Fruit fly (Drosophila melanogaster) whole organism, embryonic: ENCODE data around the gene CG7656.

Experiments
- Awh ChIP-seq: fragments of 200-800 bp; sonication (Bioruptor generic); IDR thresholded peaks from 2 replicates; pipeline ENCODE4, ENCODE4 v1.3.6; 2022; ENCODE audit warnings: missing biosample characterization, missing genetic modification characterization
- C15 ChIP-seq: fragments of 200-800 bp; sonication (Bioruptor generic); IDR thresholded peaks from 3 replicates; pipeline ENCODE4 v1.3.6; 2022; ENCODE audit warnings: missing biosample characterization, missing genetic modification characterization
- CG10366 ChIP-seq: fragments of 200-800 bp; sonication (Bioruptor generic); IDR thresholded peaks from 2 replicates; pipeline ENCODE4 v1.3.6; 2022; ENCODE audit warnings: missing biosample characterization, missing genetic modification characterization
- CG10462 ChIP-seq: fragments of 200-800 bp; sonication (Bioruptor generic); optimal IDR thresholded peaks from 2 replicates; lab custom pipeline; 2016; ENCODE audit warnings: missing biosample characterization, missing genetic modification characterization
- CG11456 ChIP-seq: fragments of 200-800 bp; sonication (Bioruptor generic); IDR thresholded peaks from 3 replicates; pipeline ENCODE4 v1.3.6; 2022; ENCODE audit warnings: missing biosample characterization, missing genetic modification characterization
- CG11560 ChIP-seq: fragments of 200-800 bp; sonication (Bioruptor generic); IDR thresholded peaks from 3 replicates; pipeline ENCODE4 v1.3.6; 2022; ENCODE audit warnings: missing biosample characterization, missing genetic modification characterization
- CG13296 ChIP-seq: fragments of 200-800 bp; sonication (Bioruptor generic); optimal IDR thresholded peaks from 3 replicates; lab custom pipeline; 2018; ENCODE audit warnings: missing biosample characterization, mild to moderate bottlenecking, missing genetic modification characterization
- CG13894 ChIP-seq: fragments of 200-800 bp; sonication (Bioruptor generic); optimal IDR thresholded peaks from 3 replicates; lab custom pipeline; 2018; ENCODE audit warnings: missing biosample characterization, mild to moderate bottlenecking, missing genetic modification characterization, moderate library complexity
- CG15696 ChIP-seq: fragments of 200-800 bp; sonication (Bioruptor generic); optimal IDR thresholded peaks from 2 replicates; lab custom pipeline; 2019; ENCODE audit warnings: missing biosample characterization, mild to moderate bottlenecking, missing genetic modification characterization, moderate library complexity
- CG18262 ChIP-seq: fragments of 200-800 bp; optimal IDR thresholded peaks from 3 replicates; lab custom pipeline; 2019; ENCODE audit warnings: missing biosample characterization, mild to moderate bottlenecking, missing genetic modification characterization, moderate library complexity
- CG18619 ChIP-seq: fragments of 200-800 bp; sonication (Bioruptor generic); optimal IDR thresholded peaks from 3 replicates; lab custom pipeline; 2017; ENCODE audit warnings: missing biosample characterization, mild to moderate bottlenecking, missing genetic modification characterization
- CG2202 ChIP-seq: fragments of 200-800 bp; sonication (Bioruptor generic); optimal IDR thresholded peaks from 2 replicates; lab custom pipeline; 2018; ENCODE audit warnings: missing biosample characterization, mild to moderate bottlenecking, missing genetic modification characterization
- CG31224 ChIP-seq: fragments of 200-800 bp; sonication (Bioruptor generic); IDR thresholded peaks from 2 replicates; pipeline ENCODE4 v1.3.6; 2022; ENCODE audit warnings: missing biosample characterization, missing genetic modification characterization
- CG31441 ChIP-seq: fragments of 200-800 bp; sonication (Bioruptor generic); IDR thresholded peaks from 2 replicates; pipeline ENCODE4 v1.3.6; 2022; ENCODE audit warnings: missing biosample characterization, missing genetic modification characterization
- CG6791 ChIP-seq: fragments of 200-800 bp; sonication (Bioruptor generic); IDR thresholded peaks from 3 replicates; pipeline ENCODE4 v1.3.6; 2022; ENCODE audit warnings: missing biosample characterization, missing genetic modification characterization; ENCODE audit not compliant: partially characterized antibody
- CG7372 ChIP-seq: fragments of 200-800 bp; sonication (Bioruptor generic); IDR thresholded peaks from 2 replicates; pipeline ENCODE4 v1.3.6; 2022; ENCODE audit warnings: missing biosample characterization, missing genetic modification characterization
- CG9215 ChIP-seq: fragments of 200-800 bp; sonication (Bioruptor generic); IDR thresholded peaks from 2 replicates; pipeline ENCODE4 v1.3.6; 2022; ENCODE audit warnings: missing biosample characterization, missing genetic modification characterization
- CoRest ChIP-seq: fragments of 200-800 bp; sonication (Bioruptor generic); optimal IDR thresholded peaks from 3 replicates; lab custom pipeline; 2018; ENCODE audit warnings: missing biosample characterization, mild to moderate bottlenecking, missing genetic modification characterization, moderate library complexity
- Doc2 ChIP-seq: fragments of 200-800 bp; sonication (Bioruptor generic); IDR thresholded peaks from 2 replicates; pipeline ENCODE4 v1.3.6; 2022; ENCODE audit warnings: missing biosample characterization, missing genetic modification characterization
- Ets65A ChIP-seq: fragments of 200-800 bp; sonication (Bioruptor generic); peaks from one replicate; lab custom pipeline; 2016; ENCODE audit warnings: missing biosample characterization, missing genetic modification characterization
- HLHmδ ChIP-seq: fragments of 200-800 bp; sonication (Bioruptor generic); optimal IDR thresholded peaks from 2 replicates; lab custom pipeline; 2018; ENCODE audit warnings: missing biosample characterization, mild to moderate bottlenecking, missing genetic modification characterization, moderate library complexity
- Mad ChIP-seq: fragments of 200-800 bp; sonication (Bioruptor generic); optimal IDR thresholded peaks from 2 replicates; lab custom pipeline; 2016; ENCODE audit warnings: missing biosample characterization, missing genetic modification characterization
- Mrtf ChIP-seq: fragments of 200-800 bp; sonication (Bioruptor generic); IDR thresholded peaks from 3 replicates; pipeline ENCODE4 v1.3.6; 2022; ENCODE audit warnings: missing biosample characterization, missing genetic modification characterization
- NK7.1 ChIP-seq: fragments of 200-800 bp; sonication (Bioruptor generic); optimal IDR thresholded peaks from 3 replicates; lab custom pipeline; 2016; ENCODE audit warnings: missing biosample characterization, missing genetic modification characterization
- Opbp ChIP-seq: fragments of 200-800 bp; sonication (Bioruptor generic); IDR thresholded peaks from 3 replicates; pipeline ENCODE4 v1.3.6; 2022; ENCODE audit warnings: missing biosample characterization, missing genetic modification characterization; ENCODE audit not compliant: partially characterized antibody
- Poxn ChIP-seq: fragments of 200-800 bp; sonication (Bioruptor generic); IDR thresholded peaks from 2 replicates; pipeline ENCODE4 v1.3.6; 2022; ENCODE audit warnings: missing biosample characterization, missing genetic modification characterization
- Sry-δ ChIP-seq: fragments of 200-800 bp; sonication (Bioruptor generic); optimal IDR thresholded peaks from 2 replicates; lab custom pipeline; 2016; ENCODE audit warnings: missing biosample characterization, missing genetic modification characterization
- TFAM ChIP-seq: fragments of 200-800 bp; sonication (Bioruptor generic); optimal IDR thresholded peaks from 2 replicates; lab custom pipeline; 2017; ENCODE audit warnings: missing biosample characterization, missing genetic modification characterization, inconsistent platforms
- Tbp ChIP-seq: fragments of >200 bp; optimal IDR thresholded peaks from 2 replicates; lab custom pipeline; 2018; ENCODE audit warnings: missing biosample characterization, missing genetic modification characterization
- bcd ChIP-seq: fragments of 200-800 bp; sonication (Bioruptor generic); optimal IDR thresholded peaks from 2 replicates; lab custom pipeline; 2017; ENCODE audit warnings: missing biosample characterization, mild to moderate bottlenecking, missing genetic modification characterization
- corto ChIP-seq: fragments of 200-800 bp; sonication (Bioruptor generic); optimal IDR thresholded peaks from 2 replicates; lab custom pipeline; 2016; ENCODE audit warnings: missing biosample characterization, mild to moderate bottlenecking, missing genetic modification characterization, moderate library complexity
- cwo ChIP-seq: fragments of 200-800 bp; sonication (Bioruptor generic); optimal IDR thresholded peaks from 3 replicates; lab custom pipeline; 2017; ENCODE audit warnings: missing biosample characterization, missing genetic modification characterization, mild to moderate bottlenecking, moderate library complexity, missing genetic modification reagents
- dm ChIP-seq: fragments of 200-800 bp; sonication (Bioruptor generic); optimal IDR thresholded peaks from 3 replicates; lab custom pipeline; 2016; ENCODE audit warnings: missing biosample characterization, missing genetic modification characterization
- ems ChIP-seq: fragments of 200-800 bp; sonication (Bioruptor generic); optimal IDR thresholded peaks from 3 replicates; lab custom pipeline; 2016; ENCODE audit warnings: missing biosample characterization, missing genetic modification characterization
- en ChIP-seq: fragments of 200-800 bp; sonication (Bioruptor generic); optimal IDR thresholded peaks from 2 replicates; lab custom pipeline; 2016; ENCODE audit warnings: missing biosample characterization, missing genetic modification characterization
- fd96Cb ChIP-seq: fragments of 200-800 bp; sonication (Bioruptor generic); optimal IDR thresholded peaks from 2 replicates; lab custom pipeline; 2018; ENCODE audit warnings: missing biosample characterization, mild to moderate bottlenecking, missing genetic modification characterization, moderate library complexity
- grn ChIP-seq: fragments of 200-800 bp; sonication (Bioruptor generic); optimal IDR thresholded peaks from 3 replicates; lab custom pipeline; 2017; ENCODE audit warnings: missing biosample characterization, missing genetic modification characterization
- hb ChIP-seq: fragments of 200-800 bp; sonication (Bioruptor generic); IDR thresholded peaks from 3 replicates; pipeline ENCODE4 v1.3.6; 2022; ENCODE audit warnings: missing biosample characterization, missing genetic modification characterization; ENCODE audit not compliant: partially characterized antibody
- her ChIP-seq: fragments of 200-800 bp; sonication (Bioruptor generic); optimal IDR thresholded peaks from 2 replicates; lab custom pipeline; 2016; ENCODE audit warnings: missing biosample characterization, missing genetic modification characterization
- mam ChIP-seq: fragments of 200-800 bp; sonication (Bioruptor generic); optimal IDR thresholded peaks from 3 replicates; lab custom pipeline; 2016; ENCODE audit warnings: missing biosample characterization, missing genetic modification characterization
- mirr ChIP-seq: fragments of 200-800 bp; sonication (Bioruptor generic); optimal IDR thresholded peaks from 3 replicates; lab custom pipeline; 2018; ENCODE audit warnings: missing biosample characterization, mild to moderate bottlenecking, missing genetic modification characterization
- pita ChIP-seq: fragments of 200-800 bp; sonication (Bioruptor generic); optimal IDR thresholded peaks from 2 replicates; lab custom pipeline; 2017; ENCODE audit warnings: missing biosample characterization, mild to moderate bottlenecking, missing genetic modification characterization
- psq ChIP-seq: fragments of 200-800 bp; sonication (Bioruptor generic); optimal IDR thresholded peaks from 2 replicates; lab custom pipeline; 2017; ENCODE audit warnings: missing biosample characterization, missing genetic modification characterization
- ranshi ChIP-seq: fragments of 200-800 bp; sonication (Bioruptor generic); IDR thresholded peaks from 2 replicates; pipeline ENCODE4 v1.3.6; 2022; ENCODE audit warnings: missing biosample characterization, missing genetic modification characterization
- sd ChIP-seq: fragments of 200-800 bp; sonication (Bioruptor generic); optimal IDR thresholded peaks from 3 replicates; lab custom pipeline; 2018; ENCODE audit warnings: missing biosample characterization, mild to moderate bottlenecking, missing genetic modification characterization, moderate library complexity
- stc ChIP-seq: fragments of 200-800 bp; sonication (Bioruptor generic); IDR thresholded peaks from 2 replicates; pipeline ENCODE4 v1.3.6; 2022; ENCODE audit warnings: missing biosample characterization, missing genetic modification characterization
- tna ChIP-seq: fragments of 200-800 bp; sonication (Bioruptor generic); IDR thresholded peaks from 2 replicates; pipeline ENCODE4 v1.3.6; 2022; ENCODE audit warnings: missing biosample characterization, missing genetic modification characterization; ENCODE audit not compliant: partially characterized antibody
- toy ChIP-seq: fragments of 200-800 bp; sonication (Bioruptor generic); IDR thresholded peaks from 2 replicates; pipeline ENCODE4 v1.3.6; 2022; ENCODE audit warnings: missing biosample characterization, missing genetic modification characterization
- ttk ChIP-seq: fragments of 200-800 bp; sonication (Bioruptor generic); IDR thresholded peaks from 2 replicates; pipeline ENCODE4 v2.1.2; 2022; ENCODE audit warnings: missing biosample characterization, missing genetic modification characterization
- wdn ChIP-seq: fragments of 200-800 bp; sonication (Bioruptor generic); IDR thresholded peaks from 2 replicates; pipeline ENCODE4 v1.3.6; 2022; ENCODE audit warnings: missing biosample characterization, missing genetic modification characterization

Gene CG7656

dm6 chr3L:15563058-15563850 is 24.7 kb downstream of the CG7656 start, which contains the start of the genes CG7739 and SCCRO (continued):
- no peak for TF ChIP-seq cwo (GFP tag; lab: Kevin White, UChicago)
- peak; percentile 50 for TF ChIP-seq psq (GFP tag; lab: Kevin White, UChicago)
- TF ChIP-seq CG13894, result no peak
- TF ChIP-seq Doc2 (GFP tag; lab: Robert Waterston, UW), result no peak
- TF ChIP-seq Ets65A, result peak; percentile 92
- TF ChIP-seq CG10462 (GFP tag; lab: Kevin White, UChicago), result no peak
- TF ChIP-seq stc (GFP tag; lab: Robert Waterston, UW), result peak; percentile 54; the same call in 1 of the 2 replicates
- TF ChIP-seq toy (GFP tag; lab: Robert Waterston, UW), result 0 out of 2 replicates have a peak, but pooled peaks have one; percentile 27
- TF ChIP-seq tna (GFP tag; lab: Robert Waterston, UW), result no peak
- no peak for TF ChIP-seq en (GFP tag; lab: Kevin White, UChicago)
- TF ChIP-seq CG10366 (GFP tag; lab: Robert Waterston, UW), result peak; percentile 70
- peak; percentile 10 for TF ChIP-seq her
- TF ChIP-seq HLHmδ (GFP tag; lab: Kevin White, UChicago), result no peak
- no peak for TF ChIP-seq Tbp
- TF ChIP-seq C15 (GFP tag; lab: Robert Waterston, UW), result no peak
- TF ChIP-seq pita (GFP tag; lab: Kevin White, UChicago), result no peak
- TF ChIP-seq CG2202, result no peak
- TF ChIP-seq corto, result peak; percentile 36
- TF ChIP-seq sd, result no peak
- no peak for TF ChIP-seq Poxn (GFP tag; lab: Robert Waterston, UW)
- no peak for TF ChIP-seq NK7.1 (GFP tag; lab: Kevin White, UChicago)
- TF ChIP-seq fd96Cb (tag; lab: Kevin White, UChicago), result peak; percentile 33
- peak; percentile 70 for TF ChIP-seq CG18262 (tag; lab: Kevin White, UChicago)
- peak; percentile 66 for TF ChIP-seq ttk
- TF ChIP-seq CG7372 (GFP tag; lab: Robert Waterston, UW), result peak; percentile 61
- TF ChIP-seq TFAM (GFP tag; lab: Kevin White, UChicago), result no peak
- no peak for TF ChIP-seq mirr (GFP tag; lab: Kevin White, UChicago)
- TF ChIP-seq CG18619 (GFP tag; lab: Kevin White, UChicago), result peak; percentile 35
- no peak for TF ChIP-seq Mrtf (GFP tag; lab: Robert Waterston, UW)
- peak; percentile 59 for TF ChIP-seq CG31224 (GFP tag; lab: Robert Waterston, UW)
- peak; percentile 49 for TF ChIP-seq Sry-δ (GFP tag; lab: Kevin White, UChicago)
- peak; percentile 51 for TF ChIP-seq CG13296
- TF ChIP-seq ranshi (GFP tag; lab: Robert Waterston, UW), result peak; percentile 73; the same call in 1 of the 2 replicates
- peak; percentile 43 for TF ChIP-seq CG15696 (tag; lab: Kevin White, UChicago)
- TF ChIP-seq grn (GFP tag; lab: Kevin White, UChicago), result no peak
- TF ChIP-seq CG11456, result no peak; the same call in 1 of the 3 replicates
- TF ChIP-seq CG11560 (tag; lab: Robert Waterston, UW), result no peak; the same call in 2 of the 3 replicates
- TF ChIP-seq Opbp (GFP tag; lab: Robert Waterston, UW), result 0 out of 3 replicates have a peak, but pooled peaks have one; percentile 61
- peak; percentile 46; the same call in 1 of the 2 replicates for TF ChIP-seq Awh (GFP tag; lab: Robert Waterston, UW)
- peak; percentile 74 for TF ChIP-seq CoRest (tag; lab: Kevin White, UChicago)
- TF ChIP-seq hb (GFP tag; lab: Robert Waterston, UW), result no peak
- peak; percentile 52 for TF ChIP-seq ems (GFP tag; lab: Kevin White, UChicago)
- TF ChIP-seq CG6791 (GFP tag; lab: Robert Waterston, UW), result peak; percentile 46; the same call in 2 of the 3 replicates
- TF ChIP-seq CG9215 (GFP tag; lab: Robert Waterston, UW), result peak; percentile 53
- peak; percentile 68 for TF ChIP-seq wdn
- peak; percentile 12 for TF ChIP-seq dm (GFP tag; lab: Kevin White, UChicago)
- TF ChIP-seq CG31441, result peak; percentile 81
- peak; percentile 42 for TF ChIP-seq mam (GFP tag; lab: Kevin White, UChicago)
- no peak for TF ChIP-seq bcd
- peak; percentile 42 for TF ChIP-seq Mad (GFP tag; lab: Kevin White, UChicago)
